Fruit fly (Drosophila melanogaster): ENCODE data around the gene kumpel.

kumpel gene

DNA sequence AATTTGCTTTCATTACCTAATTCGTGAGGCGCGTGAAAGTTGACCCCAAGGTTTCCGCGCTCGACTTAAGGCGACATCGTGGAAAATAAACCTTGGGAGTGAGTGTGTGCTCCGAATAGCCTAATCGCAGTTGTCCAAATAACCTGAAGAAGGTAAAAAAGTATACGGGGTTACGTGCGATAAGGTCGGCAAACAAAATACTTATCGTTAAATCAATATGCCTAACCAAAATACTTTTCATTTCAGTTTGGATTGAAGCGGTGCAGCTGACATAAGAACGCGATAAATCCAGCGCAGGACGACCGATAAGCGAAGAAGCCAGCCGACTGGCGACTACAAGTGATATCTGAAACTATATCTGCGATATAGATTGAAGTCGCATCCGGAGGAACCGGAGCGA is 21.7 kb upstream of the kumpel start (continued):
- TF ChIP-seq CG11504 (tag; optimal IDR thresholded peaks at IDR 0.05), result no peak
- TF ChIP-seq sr (GFP tag; IDR thresholded peaks at IDR 0.05), result no peak
- no peak for TF ChIP-seq Dp (GFP tag; optimal IDR thresholded peaks at IDR 0.05)
- TF ChIP-seq Abd-B (GFP tag; optimal IDR thresholded peaks at IDR 0.05), result no peak
- peak; percentile 29 for TF ChIP-seq NK7.1 (GFP tag; optimal IDR thresholded peaks at IDR 0.05)
- TF ChIP-seq ato (GFP tag; IDR thresholded peaks at IDR 0.05; ENCODE audit: partially characterized antibody), result no peak
- peak; percentile 80 for TF ChIP-seq CG15696 (tag; optimal IDR thresholded peaks at IDR 0.05)
- TF ChIP-seq Rx (GFP tag; IDR thresholded peaks at IDR 0.05), result no peak
- no peak for TF ChIP-seq Hsf (GFP tag; optimal IDR thresholded peaks at IDR 0.05)
- TF ChIP-seq lola (GFP tag; optimal IDR thresholded peaks at IDR 0.05), result peak in 1 of 3 experiments; percentile 35
- TF ChIP-seq Six4 (GFP tag; optimal IDR thresholded peaks at IDR 0.05), result no peak
- TF ChIP-seq CG9437 (GFP tag; optimal IDR thresholded peaks at IDR 0.05), result no peak
- TF ChIP-seq NfI (GFP tag; optimal IDR thresholded peaks at IDR 0.05), result no peak
- peak; percentile 51 for TF ChIP-seq Asciz (GFP tag; optimal IDR thresholded peaks at IDR 0.05)
- TF ChIP-seq Hr3 (GFP tag; optimal IDR thresholded peaks at IDR 0.05), result no peak
- TF ChIP-seq CG11560 (tag; IDR thresholded peaks at IDR 0.05), result no peak
- TF ChIP-seq repo (GFP tag; optimal IDR thresholded peaks at IDR 0.05), result no peak
- no peak for TF ChIP-seq pb (GFP tag; optimal IDR thresholded peaks at IDR 0.05)
- peak; percentile 56 for TF ChIP-seq CG7987 (GFP tag; optimal IDR thresholded peaks at IDR 0.05)
- TF ChIP-seq Ets97D (GFP tag; optimal IDR thresholded peaks at IDR 0.05), result no peak
- no peak for TF ChIP-seq mld (GFP tag; IDR thresholded peaks at IDR 0.05; ENCODE audit: partially characterized antibody)
- TF ChIP-seq Mrtf (GFP tag; IDR thresholded peaks at IDR 0.05), result no peak
- no peak for TF ChIP-seq vfl (GFP tag; optimal IDR thresholded peaks at IDR 0.05)
- TF ChIP-seq mirr (GFP tag; optimal IDR thresholded peaks at IDR 0.05), result no peak
- TF ChIP-seq bbx (GFP tag; IDR thresholded peaks at IDR 0.05; ENCODE audit: partially characterized antibody), result no peak
- no peak; the same call in 1 of the 2 replicates for TF ChIP-seq CG31441 (GFP tag; IDR thresholded peaks at IDR 0.05)
- no peak for TF ChIP-seq her (GFP tag; optimal IDR thresholded peaks at IDR 0.05)
- TF ChIP-seq Sry-δ (GFP tag; optimal IDR thresholded peaks at IDR 0.05), result peak; percentile 6
- TF ChIP-seq usp (GFP tag; optimal IDR thresholded peaks at IDR 0.05), result no peak
- no peak for TF ChIP-seq CG16813 (GFP tag; IDR thresholded peaks at IDR 0.05; ENCODE audit: partially characterized antibody)
- TF ChIP-seq chif (GFP tag; optimal IDR thresholded peaks at IDR 0.05), result no peak
- TF ChIP-seq CG3163 (GFP tag; optimal IDR thresholded peaks at IDR 0.05), result peak; percentile 6
- no peak for TF ChIP-seq CG5180 (GFP tag; optimal IDR thresholded peaks at IDR 0.05)
- no peak for TF ChIP-seq Sry-β (GFP tag; optimal IDR thresholded peaks at IDR 0.05)
- TF ChIP-seq Side (GFP tag; optimal IDR thresholded peaks at IDR 0.05), result peak; percentile 35
- no peak for TF ChIP-seq tin (GFP tag; optimal IDR thresholded peaks at IDR 0.05)
- TF ChIP-seq Antp (GFP tag; optimal IDR thresholded peaks at IDR 0.05), result no peak
- peak; percentile 38 for TF ChIP-seq CG17385 (GFP tag; optimal IDR thresholded peaks at IDR 0.05)
- TF ChIP-seq CG18599 (GFP tag; optimal IDR thresholded peaks at IDR 0.05), result no peak
- peak; percentile 74 for TF ChIP-seq wek (GFP tag; optimal IDR thresholded peaks at IDR 0.05)
- TF ChIP-seq CG1602 (GFP tag; optimal IDR thresholded peaks at IDR 0.05), result no peak
- peak; percentile 31; the same call in 1 of the 3 replicates for TF ChIP-seq otp (GFP tag; IDR thresholded peaks at IDR 0.05)
- TF ChIP-seq CG14014 (GFP tag; IDR thresholded peaks at IDR 0.05), result no peak
- no peak for TF ChIP-seq NFAT (GFP tag; IDR thresholded peaks at IDR 0.05)
- TF ChIP-seq al (GFP tag; IDR thresholded peaks at IDR 0.05), result no peak
- no peak for TF ChIP-seq CG3995 (GFP tag; optimal IDR thresholded peaks at IDR 0.05)
- TF ChIP-seq CG1647 (GFP tag; optimal IDR thresholded peaks at IDR 0.05), result no peak
- TF ChIP-seq CG17802 (tag; optimal IDR thresholded peaks at IDR 0.05), result no peak
- no peak; the same call in 1 of the 2 replicates for TF ChIP-seq vvl (GFP tag; IDR thresholded peaks at IDR 0.05)
- no peak for TF ChIP-seq HmgD (GFP tag; optimal IDR thresholded peaks at IDR 0.05)
- TF ChIP-seq Ravus (GFP tag; IDR thresholded peaks at IDR 0.05), result no peak
- TF ChIP-seq Dad (GFP tag; optimal IDR thresholded peaks at IDR 0.05), result no peak

Data from whole organism, embryonic.